Worm (Caenorhabditis elegans) whole organism, L4 larva: Measurements from ENCODE around the gene hlh-12.

Source experiments
- F37D6.2 ChIP-seq: sonication (generic microtip); optimal IDR thresholded peaks from 2 replicates; lab custom pipeline; 2016; ENCODE audit warnings: mild to moderate bottlenecking, missing genetic modification characterization, missing compliant biosample characterization
- F44E2.7 ChIP-seq: fragments of 200-800 bp; sonication (Bioruptor generic); IDR thresholded peaks from 2 replicates; pipeline ENCODE4 v2.1.2; 2022; ENCODE audit warnings: missing genetic modification characterization, missing compliant biosample characterization
- F49E8.2 ChIP-seq: sonication (generic microtip); optimal IDR thresholded peaks from 2 replicates; lab custom pipeline; 2016; ENCODE audit warnings: missing compliant biosample characterization, mild to moderate bottlenecking, missing genetic modification characterization, borderline replicate concordance
- T20F7.1 ChIP-seq: fragments of 200-800 bp; sonication (Bioruptor generic); optimal IDR thresholded peaks from 2 replicates; lab custom pipeline; 2018; ENCODE audit warnings: mild to moderate bottlenecking, missing genetic modification characterization, missing compliant biosample characterization
- T26A8.4 ChIP-seq: fragments of 200-800 bp; sonication (Bioruptor generic); IDR thresholded peaks from 2 replicates; pipeline ENCODE4 v1.3.6; 2022; ENCODE audit warnings: missing genetic modification characterization, missing compliant biosample characterization
- Y5F2A.4 ChIP-seq: fragments of 200-800 bp; sonication (Bioruptor generic); optimal IDR thresholded peaks from 2 replicates; lab custom pipeline; 2018; ENCODE audit warnings: mild to moderate bottlenecking, missing genetic modification characterization, missing compliant biosample characterization
- ZK337.2 ChIP-seq: fragments of 200-800 bp; sonication (Bioruptor generic); IDR thresholded peaks from 2 replicates; pipeline ENCODE4 v1.3.6; 2022; ENCODE audit warnings: missing genetic modification reagents, missing genetic modification characterization, missing compliant biosample characterization
- ZK546.5 ChIP-seq, 2 experiments: sonication (generic microtip); optimal IDR thresholded peaks; 2 replicates each; lab custom pipeline; 2017; ENCODE audit warnings: missing biosample characterization in 2 of 2, missing genetic modification characterization in 2 of 2
- aly-2 ChIP-seq: sonication (generic microtip); optimal IDR thresholded peaks from 2 replicates; lab custom pipeline; 2018; ENCODE audit warnings: missing biosample characterization, missing genetic modification characterization
- ama-1 ChIP-seq: fragments of 150-350 bp; optimal IDR thresholded peaks from 2 replicates; lab custom pipeline; 2014; ENCODE audit warnings: inconsistent platforms, mixed read lengths
- ceh-20 ChIP-seq: fragments of 200-800 bp; sonication (Bioruptor generic); IDR thresholded peaks from 2 replicates; pipeline ENCODE4 v1.3.6; 2022; ENCODE audit warnings: missing genetic modification reagents, missing genetic modification characterization, missing compliant biosample characterization
- ceh-44 ChIP-seq: fragments of 200-800 bp; sonication (Bioruptor generic); IDR thresholded peaks from 2 replicates; pipeline ENCODE4 v1.3.6; 2022; ENCODE audit warnings: missing genetic modification reagents, missing genetic modification characterization, missing compliant biosample characterization
- dmd-8 ChIP-seq: fragments of 200-800 bp; sonication (Bioruptor generic); IDR thresholded peaks from 2 replicates; pipeline ENCODE4 v1.3.6; 2022; ENCODE audit warnings: missing genetic modification characterization, missing compliant biosample characterization
- dmd-9 ChIP-seq: fragments of 200-800 bp; sonication (Bioruptor generic); IDR thresholded peaks from 2 replicates; pipeline ENCODE4 v1.3.6; 2022; ENCODE audit warnings: missing genetic modification reagents, missing genetic modification characterization, missing compliant biosample characterization
- dpl-1 ChIP-seq: fragments of 150-350 bp; optimal IDR thresholded peaks from 2 replicates; lab custom pipeline; 2014; ENCODE audit warnings: missing biosample characterization, missing genetic modification reagents, missing genetic modification characterization
- egl-27 ChIP-seq: sonication (generic microtip); optimal IDR thresholded peaks from 3 replicates; lab custom pipeline; 2017; ENCODE audit warnings: missing biosample characterization, missing genetic modification reagents, missing genetic modification characterization
- hif-1 ChIP-seq, 2 experiments: sonication (generic microtip); optimal IDR thresholded peaks; 2 replicates each; lab custom pipeline; 2016 to 2017; ENCODE audit warnings: missing compliant biosample characterization in 2 of 2, missing genetic modification characterization in 2 of 2, missing genetic modification reagents in 2 of 2, missing genotype in 2 of 2, mild to moderate bottlenecking in 1 of 2
- hmg-1.1 ChIP-seq: fragments of 200-800 bp; sonication (Bioruptor generic); IDR thresholded peaks from 2 replicates; pipeline ENCODE4 v1.3.6; 2022; ENCODE audit warnings: missing genetic modification reagents, missing genetic modification characterization, missing compliant biosample characterization
- lim-7 ChIP-seq: fragments of 200-800 bp; sonication (Bioruptor generic); IDR thresholded peaks from 2 replicates; pipeline ENCODE4 v1.3.6; 2022; ENCODE audit warnings: missing genetic modification characterization, missing compliant biosample characterization
- lin-1 ChIP-seq: fragments of 200-800 bp; sonication (Bioruptor generic); IDR thresholded peaks from 2 replicates; pipeline ENCODE4 v1.3.6; 2022; ENCODE audit warnings: missing genetic modification reagents, missing genetic modification characterization, missing compliant biosample characterization
- lin-29 ChIP-seq: fragments of 200-800 bp; sonication (Bioruptor generic); IDR thresholded peaks from 2 replicates; pipeline ENCODE4 v1.3.6; 2022; ENCODE audit warnings: missing genetic modification reagents, missing genetic modification characterization, missing compliant biosample characterization
- lin-39 ChIP-seq: fragments of 150-350 bp; optimal IDR thresholded peaks from 2 replicates; lab custom pipeline; 2014; ENCODE audit warnings: missing biosample characterization, missing genetic modification reagents, missing genetic modification characterization
- madf-5 ChIP-seq, 2 experiments: fragments of 200-800 bp; sonication (Bioruptor generic); IDR thresholded peaks; 2 replicates each; pipeline ENCODE4 v1.3.6; 2022; ENCODE audit warnings: missing compliant biosample characterization in 2 of 2, missing genetic modification characterization in 2 of 2
- madf-9 ChIP-seq: fragments of 200-800 bp; sonication (Bioruptor generic); conservative IDR thresholded peaks from 2 replicates; pipeline ENCODE4 v1.3.6; 2022; ENCODE audit warnings: missing genetic modification reagents, missing genetic modification characterization, missing compliant biosample characterization
- mdl-1 ChIP-seq, 2 experiments: fragments of 150-350 bp in 1 of 2; sonication (generic microtip) in 1 of 2; optimal IDR thresholded peaks; 2 replicates each; lab custom pipeline; 2014 to 2017; ENCODE audit warnings: missing biosample characterization in 2 of 2, missing genetic modification characterization in 2 of 2
- mdt-29 ChIP-seq: fragments of 200-800 bp; sonication (Bioruptor generic); IDR thresholded peaks from 2 replicates; pipeline ENCODE4 v1.3.6; 2022; ENCODE audit warnings: missing genetic modification reagents, missing genetic modification characterization, missing compliant biosample characterization
- mes-2 ChIP-seq: sonication (generic microtip); optimal IDR thresholded peaks from 2 replicates; lab custom pipeline; 2016; ENCODE audit warnings: missing genotype, mild to moderate bottlenecking, missing genetic modification characterization, missing compliant biosample characterization; ENCODE audit not compliant: poor library complexity, severe bottlenecking
- nhr-10 ChIP-seq: fragments of 150-350 bp; optimal IDR thresholded peaks from 2 replicates; lab custom pipeline; 2014; ENCODE audit warnings: missing biosample characterization, missing genetic modification characterization
- nhr-102 ChIP-seq: sonication (generic microtip); optimal IDR thresholded peaks from 2 replicates; lab custom pipeline; 2016; ENCODE audit warnings: mild to moderate bottlenecking, missing genetic modification characterization, moderate library complexity, missing compliant biosample characterization
- nhr-11 ChIP-seq: fragments of 150-350 bp; optimal IDR thresholded peaks from 2 replicates; lab custom pipeline; 2014; ENCODE audit warnings: missing biosample characterization, missing genetic modification characterization
- nhr-111 ChIP-seq: fragments of 200-800 bp; sonication (Bioruptor generic); optimal IDR thresholded peaks from 2 replicates; lab custom pipeline; 2018; ENCODE audit warnings: mild to moderate bottlenecking, missing genetic modification characterization, missing compliant biosample characterization
- nhr-237 ChIP-seq: sonication (generic microtip); optimal IDR thresholded peaks from 2 replicates; lab custom pipeline; 2017; ENCODE audit warnings: missing biosample characterization, missing genetic modification characterization
- nhr-41 ChIP-seq: fragments of 200-800 bp; sonication (Bioruptor generic); IDR thresholded peaks from 2 replicates; pipeline ENCODE4 v1.3.6; 2022; ENCODE audit warnings: missing genetic modification reagents, missing genetic modification characterization, missing compliant biosample characterization
- nhr-6 ChIP-seq: fragments of 150-350 bp; optimal IDR thresholded peaks from 2 replicates; lab custom pipeline; 2014; ENCODE audit warnings: missing biosample characterization, missing genetic modification characterization
- nhr-76 ChIP-seq: fragments of 150-350 bp; optimal IDR thresholded peaks from 2 replicates; lab custom pipeline; 2014; ENCODE audit warnings: missing biosample characterization, missing genetic modification characterization
- php-3 ChIP-seq: fragments of 200-800 bp; sonication (Bioruptor generic); IDR thresholded peaks from 2 replicates; pipeline ENCODE4 v1.3.6; 2022; ENCODE audit warnings: missing genetic modification reagents, missing genetic modification characterization, missing compliant biosample characterization
- saeg-2 ChIP-seq: fragments of 200-800 bp; sonication (Bioruptor generic); IDR thresholded peaks from 2 replicates; pipeline ENCODE4 v1.3.6; 2022; ENCODE audit warnings: missing genetic modification reagents, missing genetic modification characterization, missing compliant biosample characterization
- set-16 ChIP-seq: fragments of 200-800 bp; sonication (Bioruptor generic); IDR thresholded peaks from 2 replicates; pipeline ENCODE4 v1.3.6; 2022; ENCODE audit warnings: missing genetic modification reagents, missing genetic modification characterization, missing compliant biosample characterization
- skn-1 ChIP-seq: fragments of 150-350 bp; optimal IDR thresholded peaks from 2 replicates; lab custom pipeline; 2014; ENCODE audit warnings: missing biosample characterization, missing genetic modification characterization
- snpc-1.2 ChIP-seq: fragments of 200-800 bp; sonication (Bioruptor generic); IDR thresholded peaks from 2 replicates; pipeline ENCODE4 v1.3.6; 2022; ENCODE audit warnings: missing genetic modification reagents, missing genetic modification characterization, missing compliant biosample characterization
- snpc-4 ChIP-seq: fragments of 150-350 bp; optimal IDR thresholded peaks from 2 replicates; lab custom pipeline; 2014; ENCODE audit warnings: missing biosample characterization, missing genetic modification characterization
- spr-1 ChIP-seq: sonication (generic microtip); optimal IDR thresholded peaks from 2 replicates; lab custom pipeline; 2016; ENCODE audit warnings: mild to moderate bottlenecking, missing genetic modification characterization, missing compliant biosample characterization
- tag-97 ChIP-seq: fragments of 200-800 bp; sonication (Bioruptor generic); IDR thresholded peaks from 2 replicates; pipeline ENCODE4 v1.3.6; 2022; ENCODE audit warnings: missing genetic modification characterization, missing compliant biosample characterization
- tra-1 ChIP-seq: fragments of 200-800 bp; sonication (Bioruptor generic); IDR thresholded peaks from 2 replicates; pipeline ENCODE4 v1.3.6; 2022; ENCODE audit warnings: missing genetic modification reagents, missing genetic modification characterization, missing compliant biosample characterization
- unc-39 ChIP-seq: sonication (generic microtip); optimal IDR thresholded peaks from 2 replicates; lab custom pipeline; 2017; ENCODE audit warnings: missing biosample characterization, missing genetic modification characterization
- unc-62 ChIP-seq, 3 experiments: fragments of 150-350 bp in 1 of 3; sonication (generic microtip); optimal IDR thresholded peaks in 2 of 3; peaks in 1 of 3; 1 replicate in 1 of 3; 2 replicates in 2 of 3; lab custom pipeline; 2014 to 2017; ENCODE audit warnings: missing biosample characterization in 3 of 3, missing genetic modification characterization in 3 of 3, missing genetic modification reagents in 3 of 3, missing genotype in 1 of 3
- zag-1 ChIP-seq: fragments of 150-350 bp; optimal IDR thresholded peaks from 2 replicates; lab custom pipeline; 2014; ENCODE audit warnings: missing biosample characterization, missing genetic modification characterization
- zip-2 ChIP-seq: fragments of 150-350 bp; optimal IDR thresholded peaks from 2 replicates; lab custom pipeline; 2014; ENCODE audit warnings: missing biosample characterization, missing genetic modification characterization

Gene hlh-12

ce11 chrIV:8431567-8432458 lies 47.4 kb downstream of the hlh-12 start (continued):
- TF ChIP-seq dmd-8 (GFP tag; lab: Robert Waterston, UW): peak; percentile 73
- peak; percentile 49 for TF ChIP-seq spr-1
- TF ChIP-seq lim-7 (GFP tag; lab: Robert Waterston, UW): no peak; the same call in 1 of the 2 replicates
- no peak for TF ChIP-seq tag-97 (GFP tag; lab: Robert Waterston, UW)
- peak; percentile 32 for TF ChIP-seq dpl-1 (GFP tag; lab: Kevin White, UChicago)
- TF ChIP-seq F37D6.2 (tag; lab: Kevin White, UChicago): peak; percentile 20
- TF ChIP-seq F49E8.2 (tag; lab: Kevin White, UChicago): no peak
- TF ChIP-seq zip-2 (tag; lab: Kevin White, UChicago): no peak
- peak; percentile 24 for TF ChIP-seq nhr-102 (tag; lab: Kevin White, UChicago)
- TF ChIP-seq nhr-237 (tag; lab: Kevin White, UChicago): no peak
- no peak for TF ChIP-seq zag-1 (tag; lab: Kevin White, UChicago)
- TF ChIP-seq ama-1: peak; percentile 96
- peak; percentile 60 for TF ChIP-seq ceh-20
- peak; percentile 38 for TF ChIP-seq nhr-6 (tag; lab: Kevin White, UChicago)
- TF ChIP-seq unc-62 (GFP tag; optimal IDR thresholded peaks at IDR 0.05 in 1 of 2; lab: Kevin White, UChicago): peak in 1 of 2 experiments; percentile 93
- peak; percentile 15 for TF ChIP-seq unc-62 (tag; optimal IDR thresholded peaks at IDR 0.05; lab: Kevin White, UChicago)
- peak; percentile 78; the same call in 1 of the 2 replicates for TF ChIP-seq saeg-2
- TF ChIP-seq egl-27 (tag; lab: Kevin White, UChicago): no peak
- no peak for TF ChIP-seq ZK546.5 (tag; optimal IDR thresholded peaks at IDR 0.05; lab: Kevin White, UChicago)
- TF ChIP-seq skn-1: no peak
- no peak for TF ChIP-seq nhr-76 (tag; lab: Kevin White, UChicago)
- TF ChIP-seq dmd-9: no peak; the same call in 1 of the 2 replicates
- TF ChIP-seq mdt-29 (GFP tag; lab: Robert Waterston, UW): peak; percentile 9
- TF ChIP-seq ceh-44 (GFP tag; lab: Robert Waterston, UW): no peak
- TF ChIP-seq set-16: peak; percentile 31; the same call in 1 of the 2 replicates
- peak; percentile 45 for TF ChIP-seq snpc-4 (tag; lab: Kevin White, UChicago)
- TF ChIP-seq tra-1 (GFP tag; lab: Robert Waterston, UW): peak; percentile 34; the same call in 1 of the 2 replicates
- TF ChIP-seq T26A8.4 (GFP tag; lab: Robert Waterston, UW): no peak
- TF ChIP-seq lin-1 (GFP tag; lab: Robert Waterston, UW): peak; percentile 70
- peak; percentile 73 for TF ChIP-seq lin-39 (tag; lab: Kevin White, UChicago)
- TF ChIP-seq lin-29 (GFP tag; lab: Robert Waterston, UW): no peak
- peak; percentile 51 for TF ChIP-seq nhr-11 (tag; lab: Kevin White, UChicago)
- no peak for TF ChIP-seq aly-2 (tag; lab: Kevin White, UChicago)
- TF ChIP-seq madf-9 (GFP tag; lab: Robert Waterston, UW): peak; percentile 29; the same call in 1 of the 2 replicates
- peak; percentile 83 for TF ChIP-seq mes-2
- 0 out of 2 replicates have a peak, but pooled peaks have one; percentile 11 for TF ChIP-seq nhr-41
- peak; percentile 24; the same call in 1 of the 2 replicates for TF ChIP-seq snpc-1.2 (GFP tag; lab: Robert Waterston, UW)
- TF ChIP-seq hmg-1.1 (GFP tag; lab: Robert Waterston, UW): peak; percentile 78
- no peak for TF ChIP-seq unc-39 (tag; lab: Kevin White, UChicago)
- TF ChIP-seq mdl-1 (tag; optimal IDR thresholded peaks at IDR 0.05; lab: Kevin White, UChicago): peak; percentile 61 to 91
- TF ChIP-seq hif-1 (tag; optimal IDR thresholded peaks at IDR 0.05; lab: Kevin White, UChicago): peak in 1 of 2 experiments; percentile 29
- TF ChIP-seq php-3: peak; percentile 65
- no peak for TF ChIP-seq F44E2.7 (GFP tag; lab: Robert Waterston, UW)
- 0 out of 4 replicates have a peak, but pooled peaks of 1 of the 2 experiments have one; percentile 18 for TF ChIP-seq madf-5 (GFP tag; IDR thresholded peaks at IDR 0.05; lab: Robert Waterston, UW)
- TF ChIP-seq ZK337.2: no peak
- TF ChIP-seq T20F7.1 (GFP tag; lab: Kevin White, UChicago): peak; percentile 45
- TF ChIP-seq Y5F2A.4 (GFP tag; lab: Kevin White, UChicago): no peak
- peak; percentile 27 for TF ChIP-seq nhr-111 (GFP tag; lab: Kevin White, UChicago)
- TF ChIP-seq nhr-10 (tag; lab: Kevin White, UChicago): no peak
